1 fruit fly cellular context compared by ENCODE assay signal in genomic region chr3R:11214449-11214950, dm6.
TF ChIP-seq lines count a peak whose summit lies in the region.

TSS of gene ZnT86D (minus strand) at chr3R:11214539.

TF ChIP-seq in whole organism, embryonic, 481 proteins besides CTCF, POLR2A, EP300 and RAD21 (continued from another document and continues in another):
- TF ChIP-seq phol (tag; optimal IDR thresholded peaks at IDR 0.05; lab: Kevin White, UChicago) (peak; percentile 87), Rfx (GFP tag; IDR thresholded peaks at IDR 0.05; lab: Robert Waterston, UW) (peak; percentile 61), CG31365 (tag; optimal IDR thresholded peaks at IDR 0.05; lab: Kevin White, UChicago) (no peak), Kr (GFP tag; optimal IDR thresholded peaks at IDR 0.05; lab: Kevin White, UChicago) (no peak), tap (tag; optimal IDR thresholded peaks at IDR 0.05; lab: Kevin White, UChicago) (peak; percentile 43), CG9215 (GFP tag; IDR thresholded peaks at IDR 0.05; lab: Robert Waterston, UW) (peak; percentile 73), Dfd (GFP tag; optimal IDR thresholded peaks at IDR 0.05; lab: Kevin White, UChicago) (no peak), CG7357 (GFP tag; IDR thresholded peaks at IDR 0.05; lab: Robert Waterston, UW) (peak; percentile 24; the same call in 1 of the 3 replicates), Trl (optimal IDR thresholded peaks at IDR 0.05; lab: Kevin White, UChicago) (no peak), Trl (GFP tag; optimal IDR thresholded peaks at IDR 0.05; lab: Kevin White, UChicago) (no peak), Oli (tag; optimal IDR thresholded peaks at IDR 0.05; lab: Kevin White, UChicago) (peak; percentile 44), vnd (GFP tag; IDR thresholded peaks at IDR 0.05; lab: Robert Waterston, UW; ENCODE audit: partially characterized antibody) (no peak), luna (GFP tag; optimal IDR thresholded peaks at IDR 0.05; lab: Kevin White, UChicago) (no peak), ATbp (GFP tag; optimal IDR thresholded peaks at IDR 0.05; lab: Kevin White, UChicago) (peak; percentile 21), CG10274 (GFP tag; optimal IDR thresholded peaks at IDR 0.05; lab: Kevin White, UChicago) (no peak), cas (GFP tag; IDR thresholded peaks at IDR 0.05; lab: Robert Waterston, UW) (no peak), dmrt11E (tag; optimal IDR thresholded peaks at IDR 0.05; lab: Kevin White, UChicago) (peak; percentile 12), sug (tag; optimal IDR thresholded peaks at IDR 0.05; lab: Kevin White, UChicago) (peak; percentile 80), CHES-1-like (GFP tag; optimal IDR thresholded peaks at IDR 0.05; lab: Kevin White, UChicago) (peak; percentile 75), CG10654 (GFP tag; optimal IDR thresholded peaks at IDR 0.05; lab: Kevin White, UChicago) (peak; percentile 39), CG11398 (GFP tag; optimal IDR thresholded peaks at IDR 0.05; lab: Kevin White, UChicago) (peak; percentile 2), CG8765 (GFP tag; IDR thresholded peaks at IDR 0.05; lab: Robert Waterston, UW) (no peak), sens-2 (GFP tag; IDR thresholded peaks at IDR 0.05; lab: Robert Waterston, UW) (no peak), jing (GFP tag; optimal IDR thresholded peaks at IDR 0.05; lab: Kevin White, UChicago) (no peak), crc (GFP tag; optimal IDR thresholded peaks at IDR 0.05; lab: Kevin White, UChicago) (no peak), dm (GFP tag; optimal IDR thresholded peaks at IDR 0.05; lab: Kevin White, UChicago) (peak; percentile 21), CG11085 (GFP tag; IDR thresholded peaks at IDR 0.05; lab: Robert Waterston, UW) (no peak), ac (GFP tag; optimal IDR thresholded peaks at IDR 0.05; lab: Kevin White, UChicago) (no peak), CG15514 (GFP tag; optimal IDR thresholded peaks at IDR 0.05; lab: Kevin White, UChicago) (peak; percentile 61), Optix (GFP tag; IDR thresholded peaks at IDR 0.05; lab: Robert Waterston, UW) (no peak), CG7786 (GFP tag; optimal IDR thresholded peaks at IDR 0.05; lab: Kevin White, UChicago) (peak; percentile 21), Hand (GFP tag; optimal IDR thresholded peaks at IDR 0.05; lab: Kevin White, UChicago) (peak; percentile 15), ci (GFP tag; IDR thresholded peaks at IDR 0.05; lab: Robert Waterston, UW) (0 out of 3 replicates have a peak, but pooled peaks have one; percentile 55), CG1529 (GFP tag; optimal IDR thresholded peaks at IDR 0.05; lab: Kevin White, UChicago) (peak; percentile 20), CG8281 (tag; optimal IDR thresholded peaks at IDR 0.05; lab: Kevin White, UChicago) (peak; percentile 33), zfh1 (GFP tag; IDR thresholded peaks at IDR 0.05; lab: Robert Waterston, UW) (no peak), usp (GFP tag; optimal IDR thresholded peaks at IDR 0.05; lab: Kevin White, UChicago) (no peak), CG9609 (GFP tag; optimal IDR thresholded peaks at IDR 0.05; lab: Kevin White, UChicago) (peak; percentile 38), p53 (GFP tag; optimal IDR thresholded peaks at IDR 0.05; lab: Kevin White, UChicago) (no peak), row (GFP tag; IDR thresholded peaks at IDR 0.05; lab: Robert Waterston, UW) (peak; percentile 98), bcd (GFP tag; optimal IDR thresholded peaks at IDR 0.05; lab: Kevin White, UChicago) (peak; percentile 68), Sox102F (GFP tag; optimal IDR thresholded peaks at IDR 0.05; lab: Kevin White, UChicago) (peak; percentile 58), Camta (GFP tag; optimal IDR thresholded peaks at IDR 0.05; lab: Kevin White, UChicago) (peak; percentile 35), Med (GFP tag; lab: Kevin White, UChicago) (peak; percentile 95), CG11456 (GFP tag; IDR thresholded peaks at IDR 0.05; lab: Robert Waterston, UW) (no peak), CG4730 (GFP tag; IDR thresholded peaks at IDR 0.05; lab: Robert Waterston, UW) (no peak), Dll (GFP tag; IDR thresholded peaks at IDR 0.05; lab: Robert Waterston, UW; ENCODE audit: partially characterized antibody) (no peak), E2f2 (GFP tag; IDR thresholded peaks at IDR 0.05; lab: Robert Waterston, UW) (peak; percentile 26; the same call in 1 of the 2 replicates), CoRest (tag; optimal IDR thresholded peaks at IDR 0.05; lab: Kevin White, UChicago) (peak; percentile 76), CG6791 (GFP tag; IDR thresholded peaks at IDR 0.05; lab: Robert Waterston, UW; ENCODE audit: partially characterized antibody) (no peak), CG6254 (GFP tag; optimal IDR thresholded peaks at IDR 0.05; lab: Kevin White, UChicago) (peak; percentile 5), trh (GFP tag; optimal IDR thresholded peaks at IDR 0.05; lab: Kevin White, UChicago) (no peak), klu (GFP tag; IDR thresholded peaks at IDR 0.05; lab: Robert Waterston, UW) (peak; percentile 57; the same call in 1 of the 2 replicates), gsb-n (tag; optimal IDR thresholded peaks at IDR 0.05; lab: Kevin White, UChicago) (peak; percentile 20), sna (GFP tag; IDR thresholded peaks at IDR 0.05; lab: Robert Waterston, UW; ENCODE audit: partially characterized antibody) (no peak), CG9797 (GFP tag; optimal IDR thresholded peaks at IDR 0.05; lab: Kevin White, UChicago) (no peak), Spps (tag; optimal IDR thresholded peaks at IDR 0.05; lab: Kevin White, UChicago) (no peak), Dek (tag; optimal IDR thresholded peaks at IDR 0.05; lab: Kevin White, UChicago) (peak; percentile 72), C15 (GFP tag; IDR thresholded peaks at IDR 0.05; lab: Robert Waterston, UW) (no peak), CG4820 (GFP tag; optimal IDR thresholded peaks at IDR 0.05; lab: Kevin White, UChicago) (peak; percentile 77), CG3163 (GFP tag; optimal IDR thresholded peaks at IDR 0.05; lab: Kevin White, UChicago) (peak; percentile 47), CG31224 (GFP tag; IDR thresholded peaks at IDR 0.05; lab: Robert Waterston, UW) (no peak), crp (GFP tag; optimal IDR thresholded peaks at IDR 0.05; lab: Kevin White, UChicago) (peak in 1 of 2 experiments; percentile 20), CG8388 (GFP tag; optimal IDR thresholded peaks at IDR 0.05; lab: Kevin White, UChicago) (peak; percentile 39), inv (GFP tag; IDR thresholded peaks at IDR 0.05; lab: Robert Waterston, UW; ENCODE audit: partially characterized antibody) (no peak), Oaz (GFP tag; IDR thresholded peaks at IDR 0.05; lab: Robert Waterston, UW) (no peak), ken (GFP tag; IDR thresholded peaks at IDR 0.05; lab: Robert Waterston, UW) (0 out of 3 replicates have a peak, but pooled peaks have one; percentile 4), CG6272 (GFP tag; IDR thresholded peaks at IDR 0.05; lab: Robert Waterston, UW) (no peak), gce (GFP tag; IDR thresholded peaks at IDR 0.05; lab: Robert Waterston, UW) (no peak), Rx (GFP tag; IDR thresholded peaks at IDR 0.05; lab: Robert Waterston, UW) (no peak), Dbx (GFP tag; IDR thresholded peaks at IDR 0.05; lab: Robert Waterston, UW) (peak; percentile 58; the same call in 2 of the 3 replicates), pnt (GFP tag; optimal IDR thresholded peaks at IDR 0.05; lab: Kevin White, UChicago) (peak; percentile 22), onecut (GFP tag; IDR thresholded peaks at IDR 0.05; lab: Robert Waterston, UW) (no peak), Ssrp (tag; optimal IDR thresholded peaks at IDR 0.05; lab: Kevin White, UChicago) (peak; percentile 36), B-H2 (GFP tag; optimal IDR thresholded peaks at IDR 0.05; lab: Kevin White, UChicago) (peak; percentile 70), hth (optimal IDR thresholded peaks at IDR 0.05; lab: Kevin White, UChicago) (no peak), CG13775 (GFP tag; optimal IDR thresholded peaks at IDR 0.05; lab: Kevin White, UChicago) (peak; percentile 68), nau (GFP tag; optimal IDR thresholded peaks at IDR 0.05; lab: Kevin White, UChicago) (no peak), CG1603 (tag; optimal IDR thresholded peaks at IDR 0.05; lab: Kevin White, UChicago) (peak; percentile 26), sd (tag; optimal IDR thresholded peaks at IDR 0.05; lab: Kevin White, UChicago) (peak; percentile 55), CG4617 (GFP tag; optimal IDR thresholded peaks at IDR 0.05; lab: Kevin White, UChicago; ENCODE audit: borderline replicate concordance) (no peak), CG10431 (GFP tag; optimal IDR thresholded peaks at IDR 0.05; lab: Kevin White, UChicago) (no peak), Hr51 (GFP tag; optimal IDR thresholded peaks at IDR 0.05; lab: Kevin White, UChicago) (peak; percentile 34 to 62), Lpt (GFP tag; optimal IDR thresholded peaks at IDR 0.05; lab: Kevin White, UChicago) (no peak), lov (optimal IDR thresholded peaks at IDR 0.05; lab: Kevin White, UChicago) (no peak), lov (GFP tag; IDR thresholded peaks at IDR 0.05; lab: Robert Waterston, UW) (no peak), CG3838 (GFP tag; optimal IDR thresholded peaks at IDR 0.05; lab: Kevin White, UChicago) (peak; percentile 26), maf-S (GFP tag; optimal IDR thresholded peaks at IDR 0.05; lab: Kevin White, UChicago) (peak; percentile 11), cwo (GFP tag; optimal IDR thresholded peaks at IDR 0.05; lab: Kevin White, UChicago) (peak; percentile 49), CG13424 (tag; optimal IDR thresholded peaks at IDR 0.05; lab: Kevin White, UChicago) (peak; percentile 79), CG13287 (GFP tag; IDR thresholded peaks at IDR 0.05; lab: Robert Waterston, UW; ENCODE audit: partially characterized antibody) (no peak), vvl (GFP tag; IDR thresholded peaks at IDR 0.05; lab: Robert Waterston, UW) (peak; percentile 24; the same call in 1 of the 2 replicates), pzg (GFP tag; optimal IDR thresholded peaks at IDR 0.05; lab: Kevin White, UChicago) (peak; percentile 64), dati (GFP tag; IDR thresholded peaks at IDR 0.05; lab: Robert Waterston, UW) (no peak), Ets97D (GFP tag; optimal IDR thresholded peaks at IDR 0.05; lab: Kevin White, UChicago) (peak; percentile 57), Hey (tag; optimal IDR thresholded peaks at IDR 0.05; lab: Kevin White, UChicago) (no peak), cg (GFP tag; optimal IDR thresholded peaks at IDR 0.05; lab: Kevin White, UChicago) (no peak), CG16863 (GFP tag; optimal IDR thresholded peaks at IDR 0.05; lab: Kevin White, UChicago) (peak; percentile 30), CG14050 (GFP tag; IDR thresholded peaks at IDR 0.05; lab: Robert Waterston, UW) (no peak), CG32767 (GFP tag; IDR thresholded peaks at IDR 0.05; lab: Robert Waterston, UW) (no peak), CG12659 (GFP tag; optimal IDR thresholded peaks at IDR 0.05; lab: Kevin White, UChicago) (peak; percentile 84), sc (optimal IDR thresholded peaks at IDR 0.05; lab: Kevin White, UChicago) (no peak), sc (GFP tag; optimal IDR thresholded peaks at IDR 0.05; lab: Kevin White, UChicago) (peak; percentile 3), kah (GFP tag; optimal IDR thresholded peaks at IDR 0.05; lab: Kevin White, UChicago) (peak; percentile 11), CG2875 (GFP tag; optimal IDR thresholded peaks at IDR 0.05; lab: Kevin White, UChicago) (no peak), CG2202 (tag; optimal IDR thresholded peaks at IDR 0.05; lab: Kevin White, UChicago) (no peak), gem (tag; optimal IDR thresholded peaks at IDR 0.05; lab: Kevin White, UChicago) (peak; percentile 78), sima (GFP tag; optimal IDR thresholded peaks at IDR 0.05; lab: Kevin White, UChicago) (no peak), CG18476 (GFP tag; optimal IDR thresholded peaks at IDR 0.05; lab: Kevin White, UChicago) (peak; percentile 51), unc-4 (GFP tag; IDR thresholded peaks at IDR 0.05; lab: Robert Waterston, UW; ENCODE audit: partially characterized antibody) (peak; percentile 43; the same call in 1 of the 2 replicates), Lhr (GFP tag; optimal IDR thresholded peaks at IDR 0.05; lab: Kevin White, UChicago) (no peak), Drgx (GFP tag; IDR thresholded peaks at IDR 0.05; lab: Robert Waterston, UW) (no peak), wdn (GFP tag; IDR thresholded peaks at IDR 0.05; lab: Robert Waterston, UW) (0 out of 2 replicates have a peak, but pooled peaks have one; percentile 35), chm (GFP tag; IDR thresholded peaks at IDR 0.05; lab: Robert Waterston, UW) (no peak), CG14710 (tag; optimal IDR thresholded peaks at IDR 0.05; lab: Kevin White, UChicago) (peak; percentile 86), HmgZ (tag; optimal IDR thresholded peaks at IDR 0.05; lab: Kevin White, UChicago) (peak; percentile 74), croc (GFP tag; conservative IDR thresholded peaks at IDR 0.05; lab: Robert Waterston, UW) (0 out of 3 replicates have a peak, but pooled peaks have one; percentile 33), salm (tag; optimal IDR thresholded peaks at IDR 0.05; lab: Kevin White, UChicago) (peak; percentile 45), CG11093 (GFP tag; IDR thresholded peaks at IDR 0.05; lab: Robert Waterston, UW) (no peak), CG14441 (GFP tag; IDR thresholded peaks at IDR 0.05; lab: Robert Waterston, UW) (0 out of 2 replicates have a peak, but pooled peaks have one; percentile 23), chinmo (GFP tag; IDR thresholded peaks at IDR 0.05; lab: Robert Waterston, UW; ENCODE audit: partially characterized antibody) (no peak), Fer3 (tag; optimal IDR thresholded peaks at IDR 0.05; lab: Kevin White, UChicago) (peak; percentile 70), CG30020 (tag; optimal IDR thresholded peaks at IDR 0.05; lab: Kevin White, UChicago) (peak; percentile 47), dysf (GFP tag; IDR thresholded peaks at IDR 0.05; lab: Robert Waterston, UW) (peak; percentile 63; the same call in 2 of the 3 replicates), CG6175 (GFP tag; IDR thresholded peaks at IDR 0.05; lab: Robert Waterston, UW) (no peak), CG11560 (tag; IDR thresholded peaks at IDR 0.05; lab: Robert Waterston, UW) (no peak), Opbp (GFP tag; IDR thresholded peaks at IDR 0.05; lab: Robert Waterston, UW; ENCODE audit: partially characterized antibody) (no peak), insv (GFP tag; optimal IDR thresholded peaks at IDR 0.05; lab: Kevin White, UChicago) (peak; percentile 53 to 91), Nf-YB (GFP tag; optimal IDR thresholded peaks at IDR 0.05; lab: Kevin White, UChicago) (peak; percentile 45), CG14014 (GFP tag; IDR thresholded peaks at IDR 0.05; lab: Robert Waterston, UW) (0 out of 2 replicates have a peak, but pooled peaks have one; percentile 12), Side (GFP tag; optimal IDR thresholded peaks at IDR 0.05; lab: Kevin White, UChicago) (peak; percentile 13), dimm (GFP tag; IDR thresholded peaks at IDR 0.05; lab: Robert Waterston, UW) (no peak), zfh2 (GFP tag; optimal IDR thresholded peaks at IDR 0.05; lab: Kevin White, UChicago) (peak; percentile 72)
